Fruit fly (Drosophila melanogaster) Kc167 (cell line): ENCODE data around the gene CG9449.

Experiments used
- Myc ChIP-seq: fragments of >200 bp; optimal IDR thresholded peaks from 2 replicates; lab custom pipeline; 2017; ENCODE audit warnings: missing external identifiers
- Sin3A ChIP-seq: fragments of >200 bp; optimal IDR thresholded peaks from 2 replicates; lab custom pipeline; 2018; ENCODE audit warnings: missing external identifiers
- h ChIP-seq: fragments of >200 bp; optimal IDR thresholded peaks from 3 replicates; lab custom pipeline; 2018; ENCODE audit warnings: missing external identifiers
- insv ChIP-seq: fragments of >200 bp; optimal IDR thresholded peaks from 3 replicates; lab custom pipeline; 2018; ENCODE audit warnings: missing external identifiers
- psq ChIP-seq: fragments of >200 bp; optimal IDR thresholded peaks from 2 replicates; lab custom pipeline; 2017; ENCODE audit warnings: missing external identifiers
- ttk ChIP-seq: sonication (Bioruptor generic); optimal IDR thresholded peaks from 2 replicates; lab custom pipeline; 2017; ENCODE audit warnings: missing external identifiers

DNA sequence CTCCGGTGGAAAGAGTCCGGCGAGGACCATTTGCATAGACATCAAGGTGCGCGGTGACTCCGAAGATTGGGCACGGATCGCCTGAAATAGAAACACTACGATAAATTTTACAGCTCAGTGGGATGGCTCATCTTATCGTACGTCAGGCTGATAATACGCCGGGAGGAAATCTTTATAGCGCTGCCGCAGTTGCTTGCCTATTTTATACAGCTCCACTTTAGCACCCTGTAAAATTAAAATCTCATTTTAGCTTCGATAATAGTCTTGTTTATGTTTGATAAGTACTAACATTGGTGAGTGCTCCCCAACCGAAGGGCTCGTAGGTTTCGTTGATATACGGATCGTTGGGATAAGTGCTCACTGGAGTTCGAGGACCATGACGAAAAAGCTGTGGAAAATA lies 1.8 kb upstream of the CG9449 start:
- TF ChIP-seq ttk (lab: Kevin White, UChicago), result no peak
- no peak for TF ChIP-seq insv (lab: Kevin White, UChicago)
- no peak for TF ChIP-seq psq (lab: Kevin White, UChicago)
- no peak for TF ChIP-seq Myc (lab: Kevin White, UChicago)
- TF ChIP-seq h (lab: Kevin White, UChicago), result no peak
- TF ChIP-seq Sin3A, result no peak
